Fruit fly (Drosophila melanogaster): ENCODE results near the gene Sps2.

dm6 chr2L:10386824-10387223 is 44.4 kb downstream of the Sps2 start:
- TF ChIP-seq Abd-B (GFP tag; optimal IDR thresholded peaks at IDR 0.05) (no peak), Sp1 (GFP tag; optimal IDR thresholded peaks at IDR 0.05) (no peak), foxo (GFP tag; optimal IDR thresholded peaks at IDR 0.05) (no peak), OdsH (GFP tag; optimal IDR thresholded peaks at IDR 0.05) (no peak)
